Fruit fly (Drosophila melanogaster): ENCODE results near the gene CG3631.

The CG3631 gene

dm6 chr3R:14875274-14875964, 3.8 kb upstream of the CG3631 start, which contains the start of gene btsz (continued):
- TF ChIP-seq ato (GFP tag; IDR thresholded peaks at IDR 0.05; ENCODE audit: partially characterized antibody) (no peak), Ptx1 (GFP tag; IDR thresholded peaks at IDR 0.05) (no peak), dysf (GFP tag; IDR thresholded peaks at IDR 0.05) (peak; percentile 47; the same call in 2 of the 3 replicates), Chrac-16 (GFP tag; optimal IDR thresholded peaks at IDR 0.05) (no peak), CG17186 (GFP tag; optimal IDR thresholded peaks at IDR 0.05) (no peak), Mes4 (GFP tag; optimal IDR thresholded peaks at IDR 0.05) (no peak), phol (tag; optimal IDR thresholded peaks at IDR 0.05) (peak; percentile 34), CG13624 (GFP tag; optimal IDR thresholded peaks at IDR 0.05) (peak; percentile 6), CG4617 (GFP tag; optimal IDR thresholded peaks at IDR 0.05; ENCODE audit: borderline replicate concordance) (no peak), dmrt99B (tag; optimal IDR thresholded peaks at IDR 0.05) (peak; percentile 75)

DNA sequence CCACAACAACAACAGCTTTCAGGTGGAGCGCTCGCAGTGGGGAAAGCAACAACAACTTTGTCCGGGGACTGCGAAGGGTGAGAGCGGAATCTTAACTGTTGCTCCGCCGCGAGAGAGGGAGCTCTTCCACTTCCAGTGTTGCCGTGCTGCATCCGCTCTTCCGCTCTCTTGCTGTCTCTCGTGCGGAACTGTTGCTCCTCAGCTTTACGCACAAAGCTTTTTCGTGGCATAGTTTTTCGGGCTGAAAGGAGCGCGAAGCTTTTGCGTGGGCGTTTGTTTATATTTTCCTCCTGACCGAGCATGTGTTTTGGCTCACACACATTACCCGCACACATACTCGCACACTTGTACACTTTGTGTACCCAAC, 3.3 kb upstream of the CG3631 start:
- peak; percentile 57 for TF ChIP-seq CG8478 (optimal IDR thresholded peaks at IDR 0.05)
- peak; percentile 11 for TF ChIP-seq Ets97D (GFP tag; optimal IDR thresholded peaks at IDR 0.05)
- TF ChIP-seq Trl (optimal IDR thresholded peaks at IDR 0.05), result peak in 1 of 2 experiments; percentile 52
- TF ChIP-seq Trl (GFP tag; optimal IDR thresholded peaks at IDR 0.05), result no peak
- TF ChIP-seq Dref (GFP tag; IDR thresholded peaks at IDR 0.05), result 0 out of 2 replicates have a peak, but pooled peaks have one; percentile 24
- peak; percentile 62; the same call in 2 of the 3 replicates for TF ChIP-seq sr (GFP tag; IDR thresholded peaks at IDR 0.05)
- TF ChIP-seq CG2678 (tag; optimal IDR thresholded peaks at IDR 0.05), result peak; percentile 23
- 0 out of 2 replicates have a peak, but pooled peaks have one; percentile 6 for TF ChIP-seq NFAT (GFP tag; IDR thresholded peaks at IDR 0.05)
- no peak for TF ChIP-seq hkb (optimal IDR thresholded peaks at IDR 0.05)
- TF ChIP-seq hkb (GFP tag; IDR thresholded peaks at IDR 0.05), result no peak
- peak; percentile 43 for TF ChIP-seq Deaf1 (tag; optimal IDR thresholded peaks at IDR 0.05)
- peak; percentile 13; the same call in 1 of the 2 replicates for TF ChIP-seq CG13287 (GFP tag; IDR thresholded peaks at IDR 0.05; ENCODE audit: partially characterized antibody)
- peak; percentile 99 for TF ChIP-seq scrt (GFP tag; optimal IDR thresholded peaks at IDR 0.05)
- no peak for TF ChIP-seq CG11560 (tag; IDR thresholded peaks at IDR 0.05)
- TF ChIP-seq CG4424 (GFP tag; optimal IDR thresholded peaks at IDR 0.05), result peak; percentile 11
- TF ChIP-seq HLHmδ (GFP tag; optimal IDR thresholded peaks at IDR 0.05), result no peak
- TF ChIP-seq CG10274 (GFP tag; optimal IDR thresholded peaks at IDR 0.05), result no peak
- TF ChIP-seq CG4360 (GFP tag; IDR thresholded peaks at IDR 0.05), result peak; percentile 33; the same call in 1 of the 2 replicates
- TF ChIP-seq unpg (GFP tag; optimal IDR thresholded peaks at IDR 0.05), result no peak

DNA sequence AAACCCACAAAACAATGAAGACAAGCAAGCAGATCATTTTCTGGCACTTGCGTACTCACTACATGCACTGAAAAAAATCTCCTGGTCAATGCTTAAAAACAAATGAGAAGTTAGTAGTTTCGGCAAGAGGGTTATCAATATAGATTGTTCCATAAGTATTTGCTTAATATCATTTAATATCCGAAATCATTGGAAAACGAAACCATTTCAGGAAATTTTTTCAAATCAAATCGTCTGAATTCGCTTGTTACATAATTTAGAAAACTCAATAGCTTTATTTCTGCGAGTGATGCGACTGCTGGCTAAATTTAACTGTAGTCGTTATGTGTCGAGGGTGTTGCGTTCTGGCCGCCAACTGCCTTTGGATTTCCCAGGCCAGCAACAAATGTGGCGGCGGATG, 1.1 kb upstream of the CG3631 start:
- TF ChIP-seq grau (tag; optimal IDR thresholded peaks at IDR 0.05) (peak; percentile 25), so (GFP tag; IDR thresholded peaks at IDR 0.05) (0 out of 3 replicates have a peak, but pooled peaks have one; percentile 16), CG17359 (tag; optimal IDR thresholded peaks at IDR 0.05) (peak; percentile 31), CG11504 (tag; optimal IDR thresholded peaks at IDR 0.05) (peak; percentile 49), zf30C (GFP tag; optimal IDR thresholded peaks at IDR 0.05) (peak; percentile 23), hkb (optimal IDR thresholded peaks at IDR 0.05) (no peak), hkb (GFP tag; IDR thresholded peaks at IDR 0.05) (0 out of 2 replicates have a peak, but pooled peaks have one; percentile 8), CG3281 (GFP tag; optimal IDR thresholded peaks at IDR 0.05) (peak; percentile 20), Hmr (GFP tag; optimal IDR thresholded peaks at IDR 0.05) (peak; percentile 50), dmrt99B (tag; optimal IDR thresholded peaks at IDR 0.05) (peak; percentile 36), Hand (GFP tag; optimal IDR thresholded peaks at IDR 0.05) (peak; percentile 17), Med (GFP tag) (peak; percentile 61), CG15073 (GFP tag; optimal IDR thresholded peaks at IDR 0.05) (no peak), D19B (GFP tag; optimal IDR thresholded peaks at IDR 0.05) (peak; percentile 7), PHDP (tag; optimal IDR thresholded peaks at IDR 0.05) (no peak), ERR (GFP tag; optimal IDR thresholded peaks at IDR 0.05) (no peak), CG7372 (GFP tag; IDR thresholded peaks at IDR 0.05) (no peak), CG11560 (tag; IDR thresholded peaks at IDR 0.05) (no peak), CG7556 (GFP tag; optimal IDR thresholded peaks at IDR 0.05) (peak; percentile 31), CG9817 (tag; optimal IDR thresholded peaks at IDR 0.05) (peak; percentile 2), CG12155 (GFP tag; optimal IDR thresholded peaks at IDR 0.05) (peak; percentile 5), Sox102F (GFP tag; optimal IDR thresholded peaks at IDR 0.05) (no peak), CG11695 (GFP tag; IDR thresholded peaks at IDR 0.05) (peak; percentile 18; the same call in 1 of the 3 replicates)
